Fruit fly (Drosophila melanogaster): Measurements from ENCODE around the gene dac.

dac gene

dm6 chr2L:16532702-16533385, 47.0 kb upstream of the dac start, which contains the start of gene CG5953 (continued):
- TF ChIP-seq chif (GFP tag; optimal IDR thresholded peaks at IDR 0.05): peak; percentile 93 to 95
- TF ChIP-seq CG2202 (tag; optimal IDR thresholded peaks at IDR 0.05): peak; percentile 94
- peak; percentile 86 for TF ChIP-seq C15 (GFP tag; IDR thresholded peaks at IDR 0.05)
- TF ChIP-seq zf30C (GFP tag; optimal IDR thresholded peaks at IDR 0.05): no peak
- TF ChIP-seq CG12155 (GFP tag; optimal IDR thresholded peaks at IDR 0.05): peak; percentile 93
- peak; percentile 93 for TF ChIP-seq CG3407 (GFP tag; optimal IDR thresholded peaks at IDR 0.05)
- peak; percentile 73 for TF ChIP-seq CG9876 (GFP tag; optimal IDR thresholded peaks at IDR 0.05)
- TF ChIP-seq CG3847 (GFP tag; IDR thresholded peaks at IDR 0.05): peak; percentile 96
- peak; percentile 91 for TF ChIP-seq Lim3 (GFP tag; IDR thresholded peaks at IDR 0.05)
- TF ChIP-seq dati (GFP tag; IDR thresholded peaks at IDR 0.05): peak; percentile 74
- TF ChIP-seq org-1 (GFP tag; optimal IDR thresholded peaks at IDR 0.05): peak; percentile 95
- peak; percentile 95 for TF ChIP-seq CG7372 (GFP tag; IDR thresholded peaks at IDR 0.05)
- peak; percentile 82 for TF ChIP-seq otp (GFP tag; IDR thresholded peaks at IDR 0.05)
- TF ChIP-seq sqz (GFP tag; optimal IDR thresholded peaks at IDR 0.05): peak; percentile 100
- peak; percentile 88 for TF ChIP-seq CG3838 (GFP tag; optimal IDR thresholded peaks at IDR 0.05)
- TF ChIP-seq CG15696 (tag; optimal IDR thresholded peaks at IDR 0.05): peak; percentile 88
- TF ChIP-seq CG15479 (GFP tag; optimal IDR thresholded peaks at IDR 0.05): peak; percentile 67
- peak; percentile 96 for TF ChIP-seq CG14441 (GFP tag; IDR thresholded peaks at IDR 0.05)
- peak; percentile 87 for TF ChIP-seq CG17802 (tag; optimal IDR thresholded peaks at IDR 0.05)
- peak; percentile 95 for TF ChIP-seq klu (GFP tag; IDR thresholded peaks at IDR 0.05)
- TF ChIP-seq Sry-δ (GFP tag; optimal IDR thresholded peaks at IDR 0.05): peak; percentile 51
- peak; percentile 97 for TF ChIP-seq Meics (GFP tag; optimal IDR thresholded peaks at IDR 0.05)
- TF ChIP-seq CG18599 (GFP tag; optimal IDR thresholded peaks at IDR 0.05): peak; percentile 99
- peak; percentile 85; the same call in 2 of the 3 replicates for TF ChIP-seq gce (GFP tag; IDR thresholded peaks at IDR 0.05)
- TF ChIP-seq slou (GFP tag; optimal IDR thresholded peaks at IDR 0.05): peak; percentile 90
- TF ChIP-seq CG31365 (tag; optimal IDR thresholded peaks at IDR 0.05): peak; percentile 84
- peak; percentile 94 for TF ChIP-seq CG17361 (GFP tag; IDR thresholded peaks at IDR 0.05)
- peak; percentile 87 for TF ChIP-seq CG6175 (GFP tag; IDR thresholded peaks at IDR 0.05)
- peak; percentile 90 for TF ChIP-seq Antp (GFP tag; optimal IDR thresholded peaks at IDR 0.05)
- TF ChIP-seq CrebB (tag; optimal IDR thresholded peaks at IDR 0.05): peak; percentile 95
- peak; percentile 98 for TF ChIP-seq gem (tag; optimal IDR thresholded peaks at IDR 0.05)
- TF ChIP-seq sna (GFP tag; IDR thresholded peaks at IDR 0.05; ENCODE audit: partially characterized antibody): peak; percentile 40; the same call in 1 of the 2 replicates
- peak; percentile 92 for TF ChIP-seq HLH54F (GFP tag; optimal IDR thresholded peaks at IDR 0.05)
- TF ChIP-seq CG13287 (GFP tag; IDR thresholded peaks at IDR 0.05; ENCODE audit: partially characterized antibody): peak; percentile 35; the same call in 1 of the 2 replicates
- no peak for TF ChIP-seq Doc3 (GFP tag; IDR thresholded peaks at IDR 0.05; ENCODE audit: partially characterized antibody)
- TF ChIP-seq cato (GFP tag; optimal IDR thresholded peaks at IDR 0.05; ENCODE audit: borderline replicate concordance): peak; percentile 83
- TF ChIP-seq Ets97D (GFP tag; optimal IDR thresholded peaks at IDR 0.05): peak; percentile 70
- peak; percentile 77 for TF ChIP-seq exex (tag; optimal IDR thresholded peaks at IDR 0.05)
- peak; percentile 96 for TF ChIP-seq H2.0 (GFP tag; IDR thresholded peaks at IDR 0.05)
- peak; percentile 82 for TF ChIP-seq YL-1 (GFP tag; optimal IDR thresholded peaks at IDR 0.05)
- TF ChIP-seq CG16863 (GFP tag; optimal IDR thresholded peaks at IDR 0.05): peak; percentile 93
- peak; percentile 33; the same call in 1 of the 3 replicates for TF ChIP-seq CG16813 (GFP tag; IDR thresholded peaks at IDR 0.05; ENCODE audit: partially characterized antibody)
- TF ChIP-seq Atf3 (GFP tag; optimal IDR thresholded peaks at IDR 0.05): peak; percentile 89
- TF ChIP-seq CG4282 (GFP tag; optimal IDR thresholded peaks at IDR 0.05): peak; percentile 76
- TF ChIP-seq CG10654 (GFP tag; optimal IDR thresholded peaks at IDR 0.05): peak; percentile 89
- peak; percentile 97 for TF ChIP-seq CG17359 (tag; optimal IDR thresholded peaks at IDR 0.05)
- peak; percentile 97 for TF ChIP-seq Rfx (GFP tag; IDR thresholded peaks at IDR 0.05)
- peak; percentile 99 for TF ChIP-seq row (GFP tag; IDR thresholded peaks at IDR 0.05)
- TF ChIP-seq CG7786 (GFP tag; optimal IDR thresholded peaks at IDR 0.05): peak; percentile 94
- TF ChIP-seq Ets65A (GFP tag): peak; percentile 98

Measured in whole organism, embryonic.